Worm (Caenorhabditis elegans) whole organism, young adult: ENCODE results near the gene nhr-254.

Experiments used
- F49E8.2 ChIP-seq: sonication (generic microtip); optimal IDR thresholded peaks from 3 replicates; lab custom pipeline; 2017; ENCODE audit warnings: missing genetic modification characterization, mild to moderate bottlenecking, missing compliant biosample characterization, antibody characterized with exemption, moderate library complexity; ENCODE audit not compliant: insufficient read depth
- Y53F4B.3 ChIP-seq: fragments of 200-800 bp; sonication (Bioruptor generic); IDR thresholded peaks from 2 replicates; pipeline ENCODE4 v1.3.6; 2022; ENCODE audit warnings: missing genetic modification reagents, missing genetic modification characterization, missing compliant biosample characterization
- him-1 ChIP-seq: sonication (generic microtip); optimal IDR thresholded peaks from 2 replicates; lab custom pipeline; 2016; ENCODE audit warnings: missing genotype, missing genetic modification reagents, missing genetic modification characterization, missing compliant biosample characterization
- let-526 ChIP-seq: fragments of 200-800 bp; sonication (Bioruptor generic); IDR thresholded peaks from 2 replicates; pipeline ENCODE4 v1.3.6; 2022; ENCODE audit warnings: missing genetic modification reagents, missing genetic modification characterization, missing compliant biosample characterization
- madf-6 ChIP-seq: fragments of 200-800 bp; sonication (Bioruptor generic); IDR thresholded peaks from 2 replicates; pipeline ENCODE4 v1.3.6; 2022; ENCODE audit warnings: missing genetic modification reagents, missing genetic modification characterization, missing compliant biosample characterization
- tlf-1 ChIP-seq: fragments of 200-800 bp; sonication (Bioruptor generic); optimal IDR thresholded peaks from 2 replicates; lab custom pipeline; 2018; ENCODE audit warnings: mild to moderate bottlenecking, missing genetic modification characterization, missing compliant biosample characterization

- no peak for TF ChIP-seq let-526 (GFP tag; lab: Robert Waterston, UW)
- no peak for TF ChIP-seq tlf-1 (GFP tag; lab: Kevin White, UChicago)
- no peak for TF ChIP-seq F49E8.2 (tag; lab: Kevin White, UChicago)
- TF ChIP-seq him-1 = no peak
- no peak for TF ChIP-seq madf-6 (GFP tag; lab: Robert Waterston, UW)
- no peak for TF ChIP-seq Y53F4B.3
Observed at ce11 chrV:358473-358872, 34.0 kb upstream of the nhr-254 start.
